Worm (Caenorhabditis elegans) whole organism, L2 larva: ENCODE measurements around the gene C25A6.1.

Experiments
- C34F6.9 ChIP-seq: fragments of 150-350 bp; optimal IDR thresholded peaks from 2 replicates; lab custom pipeline; 2014; ENCODE audit warnings: missing biosample characterization, missing genetic modification characterization
- R02D3.7 ChIP-seq: fragments of 150-350 bp; optimal IDR thresholded peaks from 2 replicates; lab custom pipeline; 2014; ENCODE audit warnings: missing biosample characterization, missing genetic modification characterization
- Y55F3AM.14 ChIP-seq: fragments of 200-800 bp; sonication (Bioruptor generic); optimal IDR thresholded peaks from 2 replicates; lab custom pipeline; 2018; ENCODE audit warnings: mild to moderate bottlenecking, missing genetic modification characterization, missing compliant biosample characterization
- aly-2 ChIP-seq: fragments of 150-350 bp; optimal IDR thresholded peaks from 2 replicates; lab custom pipeline; 2014; ENCODE audit warnings: missing biosample characterization, missing genetic modification characterization
- ama-1 ChIP-seq: fragments of 150-350 bp; optimal IDR thresholded peaks from 2 replicates; lab custom pipeline; 2018; ENCODE audit warnings: inconsistent platforms
- crh-2 ChIP-seq: sonication (generic microtip); optimal IDR thresholded peaks from 2 replicates; lab custom pipeline; 2017; ENCODE audit warnings: missing biosample characterization, missing genetic modification characterization
- dmd-4 ChIP-seq: sonication (generic microtip); optimal IDR thresholded peaks from 2 replicates; lab custom pipeline; 2017; ENCODE audit warnings: missing biosample characterization, missing genetic modification characterization
- egl-27 ChIP-seq: sonication (generic microtip); optimal IDR thresholded peaks from 3 replicates; lab custom pipeline; 2017; ENCODE audit warnings: missing biosample characterization, missing genetic modification reagents, missing genetic modification characterization
- elt-3 ChIP-seq: sonication (generic microtip); optimal IDR thresholded peaks from 2 replicates; lab custom pipeline; 2017; ENCODE audit warnings: missing biosample characterization, missing genetic modification characterization
- fos-1 ChIP-seq: fragments of 150-350 bp; optimal IDR thresholded peaks from 2 replicates; lab custom pipeline; 2014; ENCODE audit warnings: missing biosample characterization, missing genetic modification characterization
- gmeb-1 ChIP-seq: fragments of 150-350 bp; optimal IDR thresholded peaks from 2 replicates; lab custom pipeline; 2014; ENCODE audit warnings: missing biosample characterization, missing genetic modification characterization
- lin-11 ChIP-seq: fragments of 150-350 bp; sonication (generic microtip); optimal IDR thresholded peaks from 2 replicates; lab custom pipeline; 2014; ENCODE audit warnings: missing biosample characterization, missing genetic modification characterization, inconsistent platforms, mixed read lengths
- lin-13 ChIP-seq: fragments of 150-350 bp; optimal IDR thresholded peaks from 2 replicates; lab custom pipeline; 2014; ENCODE audit warnings: missing biosample characterization, missing genetic modification reagents, missing genetic modification characterization
- lin-39 ChIP-seq: fragments of 150-350 bp; optimal IDR thresholded peaks from 2 replicates; lab custom pipeline; 2014; ENCODE audit warnings: missing biosample characterization, missing genetic modification reagents, missing genetic modification characterization
- lsy-2 ChIP-seq, 2 experiments: fragments of 150-350 bp in 1 of 2; sonication (generic microtip) in 1 of 2; optimal IDR thresholded peaks; 2 replicates each; lab custom pipeline; 2014 to 2017; ENCODE audit warnings: missing biosample characterization in 2 of 2, missing genetic modification characterization in 2 of 2
- mab-5 ChIP-seq: fragments of 150-350 bp; optimal IDR thresholded peaks from 2 replicates; lab custom pipeline; 2014; ENCODE audit warnings: missing biosample characterization, missing genetic modification characterization
- mbf-1 ChIP-seq: sonication (generic microtip); optimal IDR thresholded peaks from 2 replicates; lab custom pipeline; 2017; ENCODE audit warnings: missing biosample characterization, missing genetic modification characterization
- nhr-10 ChIP-seq: sonication (generic microtip); optimal IDR thresholded peaks from 2 replicates; lab custom pipeline; 2017; ENCODE audit warnings: missing biosample characterization, missing genetic modification characterization
- nhr-11 ChIP-seq: fragments of 150-350 bp; optimal IDR thresholded peaks from 2 replicates; lab custom pipeline; 2014; ENCODE audit warnings: missing biosample characterization, missing genetic modification characterization
- nhr-12 ChIP-seq: fragments of 150-350 bp; optimal IDR thresholded peaks from 2 replicates; lab custom pipeline; 2014; ENCODE audit warnings: missing biosample characterization, missing genetic modification characterization
- nhr-129 ChIP-seq: fragments of 150-350 bp; optimal IDR thresholded peaks from 2 replicates; lab custom pipeline; 2014; ENCODE audit warnings: missing biosample characterization, missing genetic modification characterization
- nhr-21 ChIP-seq: fragments of 150-350 bp; optimal IDR thresholded peaks from 2 replicates; lab custom pipeline; 2014; ENCODE audit warnings: missing biosample characterization, missing genetic modification characterization
- nhr-6 ChIP-seq: fragments of 150-350 bp; optimal IDR thresholded peaks from 2 replicates; lab custom pipeline; 2014; ENCODE audit warnings: missing biosample characterization, missing genetic modification characterization
- nhr-77 ChIP-seq: fragments of 150-350 bp; optimal IDR thresholded peaks from 2 replicates; lab custom pipeline; 2014; ENCODE audit warnings: missing biosample characterization, missing genetic modification characterization
- sem-4 ChIP-seq: fragments of 150-350 bp; optimal IDR thresholded peaks from 2 replicates; lab custom pipeline; 2014; ENCODE audit warnings: missing biosample characterization, missing genetic modification reagents, missing genetic modification characterization
- skn-1 ChIP-seq: sonication (generic microtip); optimal IDR thresholded peaks from 2 replicates; lab custom pipeline; 2017; ENCODE audit warnings: missing biosample characterization, missing genetic modification characterization
- sma-3 ChIP-seq: sonication (generic microtip); optimal IDR thresholded peaks from 2 replicates; lab custom pipeline; 2016; ENCODE audit warnings: missing genetic modification reagents, missing genetic modification characterization, missing compliant biosample characterization
- sma-9 ChIP-seq, 2 experiments: fragments of 150-350 bp in 1 of 2; sonication (generic microtip) in 1 of 2; optimal IDR thresholded peaks; 2 replicates each; lab custom pipeline; 2014 to 2016; ENCODE audit warnings: missing genetic modification characterization in 2 of 2, mild to moderate bottlenecking in 1 of 2, missing biosample characterization in 1 of 2, missing compliant biosample characterization in 1 of 2, missing genetic modification reagents in 1 of 2, moderate library complexity in 1 of 2
- snpc-4 ChIP-seq: fragments of 150-350 bp; optimal IDR thresholded peaks from 2 replicates; lab custom pipeline; 2014; ENCODE audit warnings: missing biosample characterization, missing genetic modification characterization
- unc-55 ChIP-seq: fragments of 150-350 bp; sonication (generic microtip); optimal IDR thresholded peaks from 3 replicates; lab custom pipeline; 2014; ENCODE audit warnings: missing biosample characterization, missing genetic modification reagents, missing genetic modification characterization
- unc-62 ChIP-seq: fragments of 150-350 bp; optimal IDR thresholded peaks from 2 replicates; lab custom pipeline; 2014; ENCODE audit warnings: missing biosample characterization, missing genetic modification reagents, missing genetic modification characterization
- zag-1 ChIP-seq: fragments of 150-350 bp; optimal IDR thresholded peaks from 2 replicates; lab custom pipeline; 2014; ENCODE audit warnings: missing biosample characterization, missing genetic modification characterization
- ztf-4 ChIP-seq: fragments of 150-350 bp; optimal IDR thresholded peaks from 2 replicates; lab custom pipeline; 2014; ENCODE audit warnings: missing biosample characterization, missing genetic modification characterization

The C25A6.1 gene

DNA sequence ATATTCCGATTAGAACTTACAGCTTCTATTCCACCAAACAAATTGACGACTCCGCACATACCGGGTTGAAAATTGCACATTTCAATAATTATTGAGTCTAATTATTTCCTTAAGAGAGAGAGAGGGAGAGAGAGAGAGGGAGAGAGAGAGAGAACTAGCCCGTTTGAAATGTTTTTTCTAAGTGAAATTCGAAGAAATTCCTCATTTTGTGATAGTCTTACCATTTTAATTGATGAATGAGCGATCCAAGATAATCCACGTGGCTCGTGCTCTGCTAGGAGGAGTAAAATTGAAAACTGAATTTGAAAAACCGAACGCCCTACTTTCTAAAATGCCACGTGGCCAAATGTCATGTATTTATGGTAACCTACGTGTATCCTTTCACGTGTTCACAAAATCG lies 24.2 kb downstream of the C25A6.1 start, which contains the start of gene F08F3.8:
F08F3.8 (minus strand) TSS at position 101 of the 400 bp plus-strand sequence.
- TF ChIP-seq sma-3 (GFP tag; lab: Kevin White, UChicago): no peak
- no peak for TF ChIP-seq unc-62 (GFP tag; lab: Kevin White, UChicago)
- TF ChIP-seq nhr-6: no peak
- TF ChIP-seq lin-39: no peak
- no peak for TF ChIP-seq R02D3.7 (tag; lab: Kevin White, UChicago)
- no peak for TF ChIP-seq elt-3 (tag; lab: Kevin White, UChicago)
- no peak for TF ChIP-seq sma-9 (GFP tag; optimal IDR thresholded peaks at IDR 0.05; lab: Kevin White, UChicago)
- no peak for TF ChIP-seq sma-9 (tag; optimal IDR thresholded peaks at IDR 0.05; lab: Kevin White, UChicago)

DNA sequence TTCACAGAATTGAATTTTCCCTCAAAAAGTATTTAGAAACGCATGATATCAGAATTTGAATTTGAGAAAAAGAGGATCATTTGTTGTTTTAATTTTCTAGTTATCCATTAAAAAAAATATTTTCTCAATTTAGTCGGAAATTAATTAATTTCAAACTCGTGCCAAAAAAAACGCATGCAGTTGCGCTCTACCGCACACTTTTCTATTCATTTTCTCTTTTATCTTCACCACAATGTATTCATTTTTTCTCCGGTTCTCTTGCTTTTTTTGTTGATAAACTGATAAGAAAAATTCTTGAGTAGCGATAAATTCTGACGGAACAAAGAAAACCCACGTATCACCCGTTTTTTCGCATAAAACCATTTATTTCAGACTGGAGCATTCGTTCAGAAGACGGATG lies 24.7 kb downstream of the C25A6.1 start, which contains the start of gene acl-6:
acl-6 (plus strand) TSS at position 367 of the 400 bp plus-strand sequence.
- TF ChIP-seq unc-55: peak; percentile 66
- no peak for TF ChIP-seq aly-2
- TF ChIP-seq zag-1 (tag; lab: Kevin White, UChicago): no peak
- TF ChIP-seq lin-13 (GFP tag; lab: Kevin White, UChicago): peak; percentile 37
- peak; percentile 75 for TF ChIP-seq crh-2 (tag; lab: Kevin White, UChicago)
- TF ChIP-seq mbf-1 (tag; lab: Kevin White, UChicago): no peak
- peak; percentile 75 for TF ChIP-seq C34F6.9
- TF ChIP-seq sma-9 (GFP tag; optimal IDR thresholded peaks at IDR 0.05; lab: Kevin White, UChicago): peak; percentile 80
- TF ChIP-seq sma-9 (tag; optimal IDR thresholded peaks at IDR 0.05; lab: Kevin White, UChicago): no peak
- TF ChIP-seq skn-1 (tag; lab: Kevin White, UChicago): peak; percentile 64
- TF ChIP-seq ztf-4 (tag; lab: Kevin White, UChicago): no peak
- TF ChIP-seq nhr-129 (tag; lab: Kevin White, UChicago): peak; percentile 25
- no peak for TF ChIP-seq mab-5 (tag; lab: Kevin White, UChicago)
- no peak for TF ChIP-seq dmd-4
- peak in 1 of 2 experiments; percentile 70 for TF ChIP-seq lsy-2 (tag; optimal IDR thresholded peaks at IDR 0.05; lab: Kevin White, UChicago)
- peak; percentile 91 for TF ChIP-seq gmeb-1 (tag; lab: Kevin White, UChicago)
- no peak for TF ChIP-seq Y55F3AM.14
- no peak for TF ChIP-seq lin-11 (tag; lab: Kevin White, UChicago)
- no peak for TF ChIP-seq snpc-4
- TF ChIP-seq nhr-21 (tag; lab: Kevin White, UChicago): no peak
- no peak for TF ChIP-seq nhr-77 (tag; lab: Kevin White, UChicago)
- TF ChIP-seq nhr-11 (tag; lab: Kevin White, UChicago): no peak
- peak; percentile 54 for TF ChIP-seq sma-3 (GFP tag; lab: Kevin White, UChicago)
- TF ChIP-seq fos-1 (tag; lab: Kevin White, UChicago): peak; percentile 94
- TF ChIP-seq egl-27 (tag; lab: Kevin White, UChicago): peak; percentile 37

DNA sequence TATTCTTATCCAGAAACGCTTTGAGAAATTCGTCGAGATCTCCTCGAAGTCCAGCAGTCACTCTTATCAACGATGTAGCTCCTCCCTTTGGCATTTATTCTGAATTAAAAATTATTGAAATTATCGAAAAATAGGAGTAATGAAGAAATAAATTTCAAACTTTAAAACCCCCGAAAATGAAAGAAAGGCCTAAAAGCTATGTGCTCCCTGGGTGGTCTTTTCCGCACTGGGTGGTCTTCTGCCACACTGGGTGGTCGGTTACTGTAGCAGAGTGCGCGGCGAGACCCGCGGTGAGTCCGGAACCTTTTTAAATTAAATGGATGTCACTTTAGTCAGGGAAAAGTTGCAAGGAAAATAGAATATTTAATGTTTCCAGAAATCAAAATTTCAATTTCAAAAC lies 30.7 kb downstream of the C25A6.1 start, which contains the start of gene snpc-1.3:
snpc-1.3 (minus strand) TSS at position 101 of the 400 bp plus-strand sequence.
- TF ChIP-seq mbf-1 (tag; lab: Kevin White, UChicago) (no peak), sem-4 (no peak), C34F6.9 (no peak), sma-3 (GFP tag; lab: Kevin White, UChicago) (no peak), nhr-10 (tag; lab: Kevin White, UChicago) (no peak)

DNA sequence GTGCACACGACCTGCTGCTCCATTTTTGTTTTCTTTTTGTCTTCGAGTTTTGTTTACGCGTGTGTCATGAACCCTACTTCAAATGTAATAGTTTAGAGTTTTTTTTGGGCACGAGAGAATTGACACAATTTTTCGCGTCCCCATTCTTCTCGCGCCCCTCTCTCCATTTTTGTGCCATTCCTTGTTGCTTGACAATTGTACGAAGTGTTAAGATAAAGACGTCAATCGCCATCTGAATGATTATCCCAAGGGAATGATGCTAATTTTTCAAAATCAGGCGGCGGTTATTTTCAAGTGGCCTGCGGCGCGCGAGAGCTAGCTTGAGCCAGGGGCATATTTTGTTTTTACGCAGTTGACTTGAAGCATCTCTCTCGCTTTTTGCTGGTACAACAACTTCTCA lies 34.0 kb downstream of the C25A6.1 start:
- TF ChIP-seq lin-13 (GFP tag; lab: Kevin White, UChicago) (no peak), zag-1 (tag; lab: Kevin White, UChicago) (peak; percentile 13), mab-5 (tag; lab: Kevin White, UChicago) (peak; percentile 3)

DNA sequence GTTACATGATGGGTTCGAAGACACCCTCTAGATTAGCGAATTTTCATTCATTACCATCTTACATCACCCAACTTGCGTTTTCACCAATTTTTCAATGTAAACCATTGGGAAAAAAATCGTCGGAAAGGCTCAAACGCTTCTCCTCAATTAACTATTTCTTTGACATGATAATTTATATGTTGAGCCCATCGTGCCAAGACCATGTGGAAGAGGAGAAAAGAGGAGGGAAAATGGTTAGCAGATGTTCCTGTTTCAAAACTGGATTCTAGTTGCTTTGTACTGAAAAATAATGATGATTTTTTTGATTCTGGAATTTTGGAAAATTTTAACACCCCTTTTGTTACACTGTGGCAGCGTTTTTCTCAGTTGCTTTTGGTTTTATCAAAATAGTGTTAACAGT lies 35.7 kb downstream of the C25A6.1 start:
- TF ChIP-seq unc-62 (GFP tag; lab: Kevin White, UChicago) (no peak), elt-3 (tag; lab: Kevin White, UChicago) (no peak), ama-1 (lab: Kevin White, UChicago) (no peak), nhr-12 (tag; lab: Kevin White, UChicago) (no peak), C34F6.9 (no peak), nhr-11 (tag; lab: Kevin White, UChicago) (no peak)
